Worm (Caenorhabditis elegans): Measurements from ENCODE around the gene ZK250.13.

ce11 chrII:1890682-1891081 is 48.9 kb downstream of the ZK250.13 start, which contains the start of gene math-9:
- TF ChIP-seq nhr-232 (tag; optimal IDR thresholded peaks at IDR 0.05) = no peak
- no peak for TF ChIP-seq gmeb-2 (tag; optimal IDR thresholded peaks at IDR 0.05)
- TF ChIP-seq lin-11 (tag; optimal IDR thresholded peaks at IDR 0.05) = no peak
- TF ChIP-seq ama-1 (optimal IDR thresholded peaks at IDR 0.05) = no peak
- no peak for TF ChIP-seq fkh-6 (tag; optimal IDR thresholded peaks at IDR 0.05)
- TF ChIP-seq hlh-15 (tag; optimal IDR thresholded peaks at IDR 0.05) = no peak

Data from whole organism, late embryonic.